Worm (Caenorhabditis elegans) whole organism, late embryonic: ENCODE results near the gene T25B2.1.

Source experiments
- F13H6.1 ChIP-seq: sonication (generic microtip); optimal IDR thresholded peaks from 2 replicates; lab custom pipeline; 2016; ENCODE audit warnings: missing genetic modification characterization, missing compliant biosample characterization
- T23F11.4 ChIP-seq: fragments of 200-800 bp; sonication (Bioruptor generic); optimal IDR thresholded peaks from 2 replicates; lab custom pipeline; 2018; ENCODE audit warnings: mild to moderate bottlenecking, missing genetic modification characterization, missing compliant biosample characterization
- Y22D7AL.16 ChIP-seq: sonication (generic microtip); optimal IDR thresholded peaks from 2 replicates; lab custom pipeline; 2016; ENCODE audit warnings: missing genetic modification characterization, missing compliant biosample characterization
- ahr-1 ChIP-seq: sonication (generic microtip); optimal IDR thresholded peaks from 2 replicates; lab custom pipeline; 2016; ENCODE audit warnings: missing genetic modification characterization, missing compliant biosample characterization
- ama-1 ChIP-seq: fragments of 150-350 bp; optimal IDR thresholded peaks from 2 replicates; lab custom pipeline; 2014
- ceh-14 ChIP-seq: sonication (generic microtip); optimal IDR thresholded peaks from 2 replicates; lab custom pipeline; 2016; ENCODE audit warnings: missing genotype, missing genetic modification characterization, missing compliant biosample characterization
- ceh-2 ChIP-seq: sonication (generic microtip); optimal IDR thresholded peaks from 2 replicates; lab custom pipeline; 2016; ENCODE audit warnings: missing genotype, missing genetic modification characterization, missing compliant biosample characterization
- ceh-22 ChIP-seq: sonication (generic microtip); optimal IDR thresholded peaks from 2 replicates; lab custom pipeline; 2017; ENCODE audit warnings: missing biosample characterization, missing genetic modification characterization
- ceh-30 ChIP-seq: fragments of 150-350 bp; optimal IDR thresholded peaks from 2 replicates; lab custom pipeline; 2014; ENCODE audit warnings: missing biosample characterization, missing genetic modification characterization
- ceh-45 ChIP-seq: fragments of 200-800 bp; sonication (Bioruptor generic); IDR thresholded peaks from 2 replicates; pipeline ENCODE4 v1.3.6; 2022; ENCODE audit warnings: missing genetic modification reagents, missing genetic modification characterization, missing compliant biosample characterization
- ceh-48 ChIP-seq: sonication (generic microtip); optimal IDR thresholded peaks from 2 replicates; lab custom pipeline; 2016; ENCODE audit warnings: missing genetic modification characterization, inconsistent platforms, missing compliant biosample characterization
- dmd-4 ChIP-seq: sonication (generic microtip); optimal IDR thresholded peaks from 2 replicates; lab custom pipeline; 2016; ENCODE audit warnings: borderline replicate concordance, missing genetic modification characterization, missing compliant biosample characterization
- dve-1 ChIP-seq: sonication (generic microtip); optimal IDR thresholded peaks from 2 replicates; lab custom pipeline; 2017; ENCODE audit warnings: antibody characterized with exemption, mild to moderate bottlenecking, missing genetic modification characterization, missing compliant biosample characterization
- elt-2 ChIP-seq: sonication (generic microtip); optimal IDR thresholded peaks from 2 replicates; lab custom pipeline; 2016; ENCODE audit warnings: missing genetic modification reagents, missing genetic modification characterization, missing compliant biosample characterization
- elt-4 ChIP-seq: sonication (generic microtip); optimal IDR thresholded peaks from 2 replicates; lab custom pipeline; 2016; ENCODE audit warnings: missing genetic modification characterization, missing compliant biosample characterization
- fax-1 ChIP-seq: sonication (generic microtip); optimal IDR thresholded peaks from 2 replicates; lab custom pipeline; 2016; ENCODE audit warnings: missing genotype, missing genetic modification characterization, missing compliant biosample characterization
- fkh-10 ChIP-seq: fragments of 150-350 bp; optimal IDR thresholded peaks from 2 replicates; lab custom pipeline; 2014; ENCODE audit warnings: missing biosample characterization, missing genetic modification reagents, missing genetic modification characterization
- fkh-6 ChIP-seq: sonication (generic microtip); optimal IDR thresholded peaks from 2 replicates; lab custom pipeline; 2016; ENCODE audit warnings: missing genetic modification characterization, missing compliant biosample characterization
- gmeb-2 ChIP-seq: sonication (generic microtip); optimal IDR thresholded peaks from 2 replicates; lab custom pipeline; 2016; ENCODE audit warnings: missing genetic modification characterization, inconsistent platforms, missing compliant biosample characterization
- hlh-15 ChIP-seq: sonication (generic microtip); optimal IDR thresholded peaks from 2 replicates; lab custom pipeline; 2016; ENCODE audit warnings: missing genetic modification characterization, missing compliant biosample characterization
- hlh-30 ChIP-seq: sonication (generic microtip); optimal IDR thresholded peaks from 2 replicates; lab custom pipeline; 2017; ENCODE audit warnings: antibody characterized with exemption, missing genetic modification characterization, missing compliant biosample characterization; ENCODE audit not compliant: insufficient read depth
- hlh-8 ChIP-seq: sonication (generic microtip); optimal IDR thresholded peaks from 2 replicates; lab custom pipeline; 2016; ENCODE audit warnings: missing genotype, missing genetic modification characterization, missing compliant biosample characterization
- lin-11 ChIP-seq: fragments of 200-800 bp; sonication (Bioruptor generic); optimal IDR thresholded peaks from 2 replicates; lab custom pipeline; 2018; ENCODE audit warnings: mild to moderate bottlenecking, missing genetic modification characterization, missing compliant biosample characterization
- madf-2 ChIP-seq: sonication (generic microtip); optimal IDR thresholded peaks from 2 replicates; lab custom pipeline; 2017; ENCODE audit warnings: missing genetic modification characterization, missing compliant biosample characterization
- mec-3 ChIP-seq: sonication (generic microtip); optimal IDR thresholded peaks from 2 replicates; lab custom pipeline; 2016; ENCODE audit warnings: borderline replicate concordance, missing genetic modification characterization, missing compliant biosample characterization
- nfya-1 ChIP-seq: sonication (generic microtip); optimal IDR thresholded peaks from 2 replicates; lab custom pipeline; 2017; ENCODE audit warnings: missing genetic modification characterization, mild to moderate bottlenecking, missing compliant biosample characterization, antibody characterized with exemption, moderate library complexity
- nhr-11 ChIP-seq: fragments of 150-350 bp; optimal IDR thresholded peaks from 2 replicates; lab custom pipeline; 2014; ENCODE audit warnings: missing biosample characterization, missing genetic modification characterization
- nhr-232 ChIP-seq: sonication (generic microtip); optimal IDR thresholded peaks from 2 replicates; lab custom pipeline; 2016; ENCODE audit warnings: missing genetic modification characterization, missing compliant biosample characterization
- npax-4 ChIP-seq: sonication (generic microtip); optimal IDR thresholded peaks from 2 replicates; lab custom pipeline; 2016; ENCODE audit warnings: missing genetic modification characterization, missing compliant biosample characterization
- odd-2 ChIP-seq: sonication (generic microtip); optimal IDR thresholded peaks from 2 replicates; lab custom pipeline; 2017; ENCODE audit warnings: antibody characterized with exemption, mild to moderate bottlenecking, missing genetic modification characterization, missing compliant biosample characterization
- pag-3 ChIP-seq: sonication (generic microtip); optimal IDR thresholded peaks from 2 replicates; lab custom pipeline; 2016; ENCODE audit warnings: missing compliant biosample characterization, missing genetic modification characterization, borderline replicate concordance
- pha-2 ChIP-seq: sonication (generic microtip); optimal IDR thresholded peaks from 2 replicates; lab custom pipeline; 2017; ENCODE audit warnings: mild to moderate bottlenecking, missing genetic modification characterization, missing compliant biosample characterization
- pros-1 ChIP-seq: fragments of 150-350 bp; optimal IDR thresholded peaks from 2 replicates; lab custom pipeline; 2014; ENCODE audit warnings: missing biosample characterization, missing genetic modification reagents, missing genetic modification characterization
- ref-2 ChIP-seq: sonication (generic microtip); optimal IDR thresholded peaks from 2 replicates; lab custom pipeline; 2016; ENCODE audit warnings: missing genetic modification characterization, missing compliant biosample characterization
- rnt-1 ChIP-seq: sonication (generic microtip); optimal IDR thresholded peaks from 2 replicates; lab custom pipeline; 2016; ENCODE audit warnings: missing genetic modification characterization, missing compliant biosample characterization
- sdc-2 ChIP-seq: sonication (generic microtip); optimal IDR thresholded peaks from 2 replicates; lab custom pipeline; 2016; ENCODE audit warnings: missing genotype, missing genetic modification characterization, missing compliant biosample characterization
- sox-4 ChIP-seq: sonication (generic microtip); optimal IDR thresholded peaks from 2 replicates; lab custom pipeline; 2017; ENCODE audit warnings: mild to moderate bottlenecking, missing genetic modification characterization, inconsistent platforms, missing compliant biosample characterization
- tbx-2 ChIP-seq: sonication (generic microtip); optimal IDR thresholded peaks from 2 replicates; lab custom pipeline; 2016; ENCODE audit warnings: missing genetic modification characterization, missing compliant biosample characterization
- tbx-7 ChIP-seq: sonication (generic microtip); optimal IDR thresholded peaks from 2 replicates; lab custom pipeline; 2016; ENCODE audit warnings: missing genotype, missing genetic modification characterization, missing compliant biosample characterization
- ttx-3 ChIP-seq: sonication (generic microtip); optimal IDR thresholded peaks from 2 replicates; lab custom pipeline; 2016; ENCODE audit warnings: missing genetic modification reagents, missing genetic modification characterization, missing compliant biosample characterization
- unc-3 ChIP-seq, 2 experiments: fragments of 200-800 bp in 1 of 2; sonication (Bioruptor generic) in 1 of 2; sonication (generic microtip) in 1 of 2; conservative IDR thresholded peaks in 1 of 2; optimal IDR thresholded peaks in 1 of 2; 2 replicates each; pipeline versions ENCODE4 v1.3.6 to Lab custom; 2016 to 2022; ENCODE audit warnings: missing compliant biosample characterization in 2 of 2, missing genetic modification characterization in 2 of 2, missing genetic modification reagents in 1 of 2
- ztf-16 ChIP-seq: sonication (generic microtip); optimal IDR thresholded peaks from 2 replicates; lab custom pipeline; 2017; ENCODE audit warnings: missing genetic modification characterization, missing compliant biosample characterization

The T25B2.1 gene

ce11 chrX:6204696-6205232 is 31.0 kb downstream of the T25B2.1 start, which contains the start of gene bca-1:
bca-1 (minus strand) TSS chrX:6204746.
- TF ChIP-seq ahr-1 (tag; lab: Kevin White, UChicago) (no peak), sdc-2 (tag; lab: Kevin White, UChicago) (no peak)

ce11 chrX:6205325-6205724 is 31.6 kb downstream of the T25B2.1 start:
- TF ChIP-seq F13H6.1 (tag; lab: Kevin White, UChicago), result no peak
- TF ChIP-seq fkh-10, result no peak
- TF ChIP-seq madf-2, result no peak
- TF ChIP-seq ceh-45, result no peak
- TF ChIP-seq elt-4, result no peak
- TF ChIP-seq pros-1, result no peak
- TF ChIP-seq ceh-14, result no peak
- no peak for TF ChIP-seq fkh-6 (tag; lab: Kevin White, UChicago)
- TF ChIP-seq, all 69 proteins: peak for 0

- TF ChIP-seq ceh-2 (tag; lab: Kevin White, UChicago) (no peak), lin-11 (no peak), sox-4 (no peak), nfya-1 (tag; lab: Kevin White, UChicago) (no peak), rnt-1 (tag; lab: Kevin White, UChicago) (no peak), ttx-3 (no peak), npax-4 (tag; lab: Kevin White, UChicago) (no peak), hlh-8 (no peak), dve-1 (tag; lab: Kevin White, UChicago) (no peak), nhr-232 (tag; lab: Kevin White, UChicago) (no peak), madf-2 (no peak), pag-3 (tag; lab: Kevin White, UChicago) (no peak), fkh-10 (no peak), odd-2 (tag; lab: Kevin White, UChicago) (no peak), nhr-11 (tag; lab: Kevin White, UChicago) (no peak), pha-2 (tag; lab: Kevin White, UChicago) (no peak), fax-1 (tag; lab: Kevin White, UChicago) (no peak)
Observed at ce11 chrX:6206305-6206704, 32.5 kb downstream of the T25B2.1 start, which contains the start of gene mtp-18. mtp-18 (minus strand) TSS chrX:6206405.

- TF ChIP-seq ref-2 (tag; lab: Kevin White, UChicago) (peak; percentile 98), fkh-6 (tag; lab: Kevin White, UChicago) (peak; percentile 97), ahr-1 (tag; lab: Kevin White, UChicago) (peak; percentile 93), ztf-16 (tag; lab: Kevin White, UChicago) (peak; percentile 98), hlh-30 (tag; lab: Kevin White, UChicago) (peak; percentile 62), nhr-232 (tag; lab: Kevin White, UChicago) (peak; percentile 96), ceh-22 (tag; lab: Kevin White, UChicago) (peak; percentile 58), odd-2 (tag; lab: Kevin White, UChicago) (peak; percentile 74), ceh-45 (peak; percentile 92), F13H6.1 (tag; lab: Kevin White, UChicago) (peak; percentile 96), ceh-48 (tag; lab: Kevin White, UChicago) (peak; percentile 93), hlh-8 (peak; percentile 97), tbx-7 (peak; percentile 89), gmeb-2 (tag; lab: Kevin White, UChicago) (peak; percentile 98), Y22D7AL.16 (tag; lab: Kevin White, UChicago) (peak; percentile 95), sox-4 (peak; percentile 99), npax-4 (tag; lab: Kevin White, UChicago) (peak; percentile 94), ama-1 (lab: Kevin White, UChicago) (no peak), fax-1 (tag; lab: Kevin White, UChicago) (peak; percentile 97), nhr-11 (tag; lab: Kevin White, UChicago) (no peak), mec-3 (peak; percentile 97), hlh-15 (tag; lab: Kevin White, UChicago) (peak; percentile 99), dmd-4 (tag; lab: Kevin White, UChicago) (peak; percentile 96), nfya-1 (tag; lab: Kevin White, UChicago) (peak; percentile 86), pag-3 (tag; lab: Kevin White, UChicago) (peak; percentile 96), pros-1 (peak; percentile 66), ceh-14 (peak; percentile 97), T23F11.4 (GFP tag; lab: Kevin White, UChicago) (peak; percentile 97), madf-2 (peak; percentile 95), pha-2 (tag; lab: Kevin White, UChicago) (peak; percentile 95), tbx-2 (tag; lab: Kevin White, UChicago) (peak; percentile 98), sdc-2 (tag; lab: Kevin White, UChicago) (peak; percentile 94), ceh-2 (tag; lab: Kevin White, UChicago) (peak; percentile 98), lin-11 (peak; percentile 92), ceh-30 (tag; lab: Kevin White, UChicago) (peak; percentile 97), elt-2 (peak; percentile 98), unc-3 (GFP tag; conservative IDR thresholded peaks at IDR 0.05; lab: Robert Waterston, UW) (peak; percentile 98), unc-3 (tag; optimal IDR thresholded peaks at IDR 0.05; lab: Kevin White, UChicago) (peak; percentile 95)
Observed at ce11 chrX:6207687-6208088, 33.9 kb downstream of the T25B2.1 start, which contains the start of gene T13C5.6. T13C5.6 (minus strand) TSS chrX:6207687.
